Worm (Caenorhabditis elegans) whole organism, L3 larva: ENCODE results near the gene ddx-23.
A peak's percentile ranks its signal among the peaks of the same experiment; 100 is the strongest.

Source experiments
- ZK546.5 ChIP-seq: sonication (generic microtip); optimal IDR thresholded peaks from 2 replicates; lab custom pipeline; 2017; ENCODE audit warnings: missing biosample characterization, missing genetic modification characterization
- aly-2 ChIP-seq: fragments of 150-350 bp; optimal IDR thresholded peaks from 2 replicates; lab custom pipeline; 2014; ENCODE audit warnings: missing biosample characterization, missing genetic modification characterization
- ama-1 ChIP-seq: fragments of 150-350 bp; optimal IDR thresholded peaks from 2 replicates; lab custom pipeline; 2018
- ceh-16 ChIP-seq: sonication (generic microtip); optimal IDR thresholded peaks from 2 replicates; lab custom pipeline; 2017; ENCODE audit warnings: missing biosample characterization, missing genetic modification characterization
- ceh-28 ChIP-seq: fragments of 150-350 bp; optimal IDR thresholded peaks from 2 replicates; lab custom pipeline; 2014; ENCODE audit warnings: missing biosample characterization, missing genetic modification reagents, missing genetic modification characterization
- ceh-82 ChIP-seq: fragments of 150-350 bp; optimal IDR thresholded peaks from 2 replicates; lab custom pipeline; 2014; ENCODE audit warnings: missing biosample characterization, missing genetic modification characterization
- daf-12 ChIP-seq: fragments of 150-350 bp; optimal IDR thresholded peaks from 2 replicates; lab custom pipeline; 2014; ENCODE audit warnings: missing biosample characterization, missing genetic modification reagents, missing genetic modification characterization
- egl-27 ChIP-seq: sonication (generic microtip); optimal IDR thresholded peaks from 4 replicates; lab custom pipeline; 2017; ENCODE audit warnings: missing biosample characterization, missing genetic modification reagents, missing genetic modification characterization
- egl-5 ChIP-seq: fragments of 150-350 bp; optimal IDR thresholded peaks from 2 replicates; lab custom pipeline; 2017; ENCODE audit warnings: missing biosample characterization, missing genetic modification reagents, missing genetic modification characterization, inconsistent platforms
- elt-1 ChIP-seq: fragments of 150-350 bp; optimal IDR thresholded peaks from 2 replicates; lab custom pipeline; 2014; ENCODE audit warnings: missing biosample characterization, missing genetic modification characterization
- elt-2 ChIP-seq: sonication (generic microtip); optimal IDR thresholded peaks from 2 replicates; lab custom pipeline; 2016; ENCODE audit warnings: missing genetic modification reagents, mild to moderate bottlenecking, missing genetic modification characterization, missing compliant biosample characterization
- elt-3 ChIP-seq, 3 experiments: fragments of 150-350 bp in 1 of 3; sonication (generic microtip) in 2 of 3; optimal IDR thresholded peaks; 2 replicates in 2 of 3; 4 replicates in 1 of 3; lab custom pipeline; 2014 to 2017; ENCODE audit warnings: missing biosample characterization in 3 of 3, missing genetic modification characterization in 3 of 3
- eor-1 ChIP-seq, 2 experiments: fragments of 150-350 bp; optimal IDR thresholded peaks; 2 replicates each; lab custom pipeline; 2014 to 2018; ENCODE audit warnings: missing biosample characterization in 2 of 2, missing genetic modification characterization in 2 of 2
- fkh-10 ChIP-seq: sonication (generic microtip); optimal IDR thresholded peaks from 2 replicates; lab custom pipeline; 2017; ENCODE audit warnings: missing biosample characterization, missing genetic modification reagents, missing genetic modification characterization
- fkh-2 ChIP-seq: fragments of 150-350 bp; optimal IDR thresholded peaks from 2 replicates; lab custom pipeline; 2014; ENCODE audit warnings: missing biosample characterization, missing genetic modification reagents, missing genetic modification characterization
- fos-1 ChIP-seq: fragments of 150-350 bp; optimal IDR thresholded peaks from 2 replicates; lab custom pipeline; 2014; ENCODE audit warnings: missing biosample characterization, missing genetic modification characterization
- hmg-11 ChIP-seq: sonication (generic microtip); optimal IDR thresholded peaks from 2 replicates; lab custom pipeline; 2016; ENCODE audit warnings: missing genetic modification characterization, missing compliant biosample characterization
- jun-1 ChIP-seq: fragments of 150-350 bp; optimal IDR thresholded peaks from 2 replicates; lab custom pipeline; 2014; ENCODE audit warnings: missing biosample characterization, missing genetic modification reagents, missing genetic modification characterization
- lin-15B ChIP-seq: fragments of 150-350 bp; optimal IDR thresholded peaks from 2 replicates; lab custom pipeline; 2014; ENCODE audit warnings: missing biosample characterization, missing genetic modification characterization
- lin-39 ChIP-seq: fragments of 150-350 bp; optimal IDR thresholded peaks from 2 replicates; lab custom pipeline; 2018; ENCODE audit warnings: missing biosample characterization, missing genetic modification reagents, missing genetic modification characterization
- lsy-12 ChIP-seq: sonication (generic microtip); optimal IDR thresholded peaks from 2 replicates; lab custom pipeline; 2016; ENCODE audit warnings: mild to moderate bottlenecking, missing genetic modification characterization, missing compliant biosample characterization
- mdl-1 ChIP-seq: fragments of 150-350 bp; optimal IDR thresholded peaks from 2 replicates; lab custom pipeline; 2014; ENCODE audit warnings: missing biosample characterization, missing genetic modification characterization
- mml-1 ChIP-seq: fragments of 150-350 bp; sonication (generic microtip); optimal IDR thresholded peaks from 3 replicates; lab custom pipeline; 2014; ENCODE audit warnings: missing biosample characterization, missing genetic modification characterization
- nfya-1 ChIP-seq: sonication (generic microtip); optimal IDR thresholded peaks from 2 replicates; lab custom pipeline; 2017; ENCODE audit warnings: missing genetic modification characterization, mild to moderate bottlenecking, missing compliant biosample characterization, antibody characterized with exemption, moderate library complexity; ENCODE audit not compliant: insufficient read depth
- nhr-11 ChIP-seq: fragments of 150-350 bp; optimal IDR thresholded peaks from 2 replicates; lab custom pipeline; 2014; ENCODE audit warnings: missing biosample characterization, missing genetic modification characterization
- nhr-12 ChIP-seq: fragments of 150-350 bp; optimal IDR thresholded peaks from 2 replicates; lab custom pipeline; 2014; ENCODE audit warnings: missing biosample characterization, missing genetic modification characterization
- nhr-23 ChIP-seq: fragments of 150-350 bp; optimal IDR thresholded peaks from 2 replicates; lab custom pipeline; 2014; ENCODE audit warnings: missing biosample characterization, missing genetic modification reagents, missing genetic modification characterization
- nhr-237 ChIP-seq: fragments of 150-350 bp; optimal IDR thresholded peaks from 2 replicates; lab custom pipeline; 2014; ENCODE audit warnings: missing biosample characterization, missing genetic modification characterization
- nhr-25 ChIP-seq: sonication (generic microtip); optimal IDR thresholded peaks from 2 replicates; lab custom pipeline; 2017; ENCODE audit warnings: missing biosample characterization, missing genetic modification characterization
- nhr-28 ChIP-seq: fragments of 150-350 bp; optimal IDR thresholded peaks from 2 replicates; lab custom pipeline; 2014; ENCODE audit warnings: missing biosample characterization, missing genetic modification characterization
- nhr-43 ChIP-seq: sonication (generic microtip); optimal IDR thresholded peaks from 2 replicates; lab custom pipeline; 2016; ENCODE audit warnings: mild to moderate bottlenecking, missing genetic modification characterization, missing compliant biosample characterization; ENCODE audit not compliant: poor library complexity, severe bottlenecking
- nhr-67 ChIP-seq: fragments of 150-350 bp; optimal IDR thresholded peaks from 2 replicates; lab custom pipeline; 2014; ENCODE audit warnings: missing biosample characterization, missing genetic modification characterization
- nhr-76 ChIP-seq: fragments of 150-350 bp; sonication (generic microtip); optimal IDR thresholded peaks from 5 replicates; lab custom pipeline; 2014; ENCODE audit warnings: missing biosample characterization, missing genetic modification characterization
- nhr-77 ChIP-seq: fragments of 150-350 bp; optimal IDR thresholded peaks from 2 replicates; lab custom pipeline; 2014; ENCODE audit warnings: missing biosample characterization, missing genetic modification characterization
- pha-4 ChIP-seq: fragments of 150-350 bp; optimal IDR thresholded peaks from 2 replicates; lab custom pipeline; 2014; ENCODE audit warnings: missing biosample characterization, missing genetic modification reagents, missing genetic modification characterization
- pqm-1 ChIP-seq: fragments of 150-350 bp; optimal IDR thresholded peaks from 2 replicates; lab custom pipeline; 2017; ENCODE audit warnings: missing biosample characterization, missing genetic modification characterization, inconsistent platforms
- sea-2 ChIP-seq: fragments of 150-350 bp; sonication (generic microtip); optimal IDR thresholded peaks from 4 replicates; lab custom pipeline; 2014; ENCODE audit warnings: missing biosample characterization, missing genetic modification reagents, missing genetic modification characterization
- skn-1 ChIP-seq: fragments of 150-350 bp; optimal IDR thresholded peaks from 2 replicates; lab custom pipeline; 2014; ENCODE audit warnings: missing biosample characterization, missing genetic modification characterization
- snpc-4 ChIP-seq: fragments of 150-350 bp; optimal IDR thresholded peaks from 2 replicates; lab custom pipeline; 2014; ENCODE audit warnings: missing biosample characterization, missing genetic modification characterization
- tbx-2 ChIP-seq: sonication (generic microtip); optimal IDR thresholded peaks from 2 replicates; lab custom pipeline; 2016; ENCODE audit warnings: mild to moderate bottlenecking, missing genetic modification characterization, missing compliant biosample characterization
- unc-39 ChIP-seq: sonication (generic microtip); optimal IDR thresholded peaks from 4 replicates; lab custom pipeline; 2017; ENCODE audit warnings: missing biosample characterization, missing genetic modification characterization
- unc-62 ChIP-seq: fragments of 150-350 bp; sonication (generic microtip); optimal IDR thresholded peaks from 4 replicates; lab custom pipeline; 2014; ENCODE audit warnings: missing biosample characterization, missing genetic modification reagents, missing genetic modification characterization
- zag-1 ChIP-seq: fragments of 150-350 bp; optimal IDR thresholded peaks from 2 replicates; lab custom pipeline; 2014; ENCODE audit warnings: missing biosample characterization, missing genetic modification characterization
- ztf-11 ChIP-seq: fragments of 150-350 bp; optimal IDR thresholded peaks from 2 replicates; lab custom pipeline; 2014; ENCODE audit warnings: missing biosample characterization, missing genetic modification characterization
- ztf-4 ChIP-seq: fragments of 150-350 bp; optimal IDR thresholded peaks from 2 replicates; lab custom pipeline; 2014; ENCODE audit warnings: missing biosample characterization, missing genetic modification characterization

ddx-23 gene

DNA sequence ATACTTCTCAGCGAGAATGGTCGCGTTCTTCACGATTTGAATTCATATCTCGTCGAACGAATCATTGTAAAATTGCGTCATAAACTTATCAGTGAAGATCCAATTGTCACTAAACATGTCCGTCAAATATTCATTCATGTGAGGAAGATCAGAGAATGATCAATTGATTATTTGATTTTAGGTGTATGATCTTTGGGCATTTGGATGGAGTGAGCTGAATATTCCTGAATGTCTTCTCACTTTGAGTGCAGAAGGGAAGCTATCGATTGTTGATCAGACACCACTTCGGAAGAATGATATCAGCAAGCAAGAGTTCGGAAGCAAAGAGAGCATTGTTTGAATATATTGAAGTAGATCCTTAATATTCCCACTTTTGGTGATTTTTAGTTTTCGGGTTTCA lies 21.2 kb upstream of the ddx-23 start:
- TF ChIP-seq tbx-2 (no peak), egl-27 (tag; lab: Kevin White, UChicago) (no peak), ceh-28 (tag; lab: Kevin White, UChicago) (no peak), daf-12 (tag; lab: Kevin White, UChicago) (no peak), nhr-23 (peak; percentile 78), fkh-2 (tag; lab: Kevin White, UChicago) (no peak), nhr-76 (tag; lab: Kevin White, UChicago) (peak; percentile 5), sea-2 (GFP tag; lab: Kevin White, UChicago) (no peak), nhr-11 (no peak), ceh-16 (tag; lab: Kevin White, UChicago) (no peak), lin-15B (no peak), ceh-82 (tag; lab: Kevin White, UChicago) (no peak), snpc-4 (no peak), unc-62 (GFP tag; lab: Kevin White, UChicago) (peak; percentile 66), ama-1 (lab: Kevin White, UChicago) (peak; percentile 96), fkh-10 (GFP tag; lab: Kevin White, UChicago) (no peak), jun-1 (tag; lab: Kevin White, UChicago) (peak; percentile 48), lin-39 (no peak), ZK546.5 (tag; lab: Kevin White, UChicago) (no peak), elt-3 (tag; optimal IDR thresholded peaks at IDR 0.05; lab: Kevin White, UChicago) (peak; percentile 17 to 83 (median 76)), lsy-12 (tag; lab: Kevin White, UChicago) (peak; percentile 38), elt-2 (peak; percentile 41), nhr-237 (tag; lab: Kevin White, UChicago) (no peak), pha-4 (tag; lab: Kevin White, UChicago) (no peak), mml-1 (no peak), nfya-1 (tag; lab: Kevin White, UChicago) (no peak), eor-1 (tag; optimal IDR thresholded peaks at IDR 0.05; lab: Kevin White, UChicago) (no peak), nhr-12 (tag; lab: Kevin White, UChicago) (no peak), hmg-11 (tag; lab: Kevin White, UChicago) (no peak), nhr-77 (tag; lab: Kevin White, UChicago) (no peak), nhr-43 (tag; lab: Kevin White, UChicago) (peak; percentile 92), elt-1 (no peak), nhr-25 (tag; lab: Kevin White, UChicago) (peak; percentile 64), fos-1 (tag; lab: Kevin White, UChicago) (peak; percentile 5), pqm-1 (peak; percentile 8), aly-2 (tag; lab: Kevin White, UChicago) (no peak), zag-1 (tag; lab: Kevin White, UChicago) (no peak), nhr-67 (tag; lab: Kevin White, UChicago) (no peak), nhr-28 (tag; lab: Kevin White, UChicago) (no peak), ztf-4 (tag; lab: Kevin White, UChicago) (peak; percentile 14), unc-39 (tag; lab: Kevin White, UChicago) (no peak), skn-1 (tag; lab: Kevin White, UChicago) (no peak), ztf-11 (no peak), mdl-1 (tag; lab: Kevin White, UChicago) (no peak)

DNA sequence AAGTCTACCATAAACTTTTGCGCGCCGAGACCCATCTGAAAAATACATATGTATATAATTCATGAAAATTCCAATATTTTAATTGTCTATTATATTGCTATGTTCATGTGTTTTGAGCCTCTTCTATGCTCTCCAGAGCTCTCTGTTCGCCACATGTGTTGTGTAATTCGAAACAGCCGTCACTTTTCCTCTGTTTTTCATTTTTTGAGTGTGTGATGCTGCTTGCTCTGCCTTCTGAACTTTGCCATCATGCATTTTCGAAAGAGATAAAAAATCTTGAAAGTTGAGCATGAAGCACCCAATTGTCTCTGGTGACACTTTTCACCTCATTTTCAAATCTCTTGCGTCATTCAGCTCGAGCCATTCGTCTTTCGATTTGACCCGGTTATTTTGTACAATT lies 19.2 kb upstream of the ddx-23 start:
- TF ChIP-seq egl-5 (tag; lab: Kevin White, UChicago) (peak; percentile 49), elt-3 (tag; optimal IDR thresholded peaks at IDR 0.05; lab: Kevin White, UChicago) (no peak)
